Worm (Caenorhabditis elegans) whole organism, L1 larva: ENCODE data around the gene orc-3.
A peak's percentile ranks its signal among the peaks of the same experiment; 100 is the strongest.

ENCODE experiments used
- C16A3.4 ChIP-seq: fragments of 150-350 bp; optimal IDR thresholded peaks from 2 replicates; lab custom pipeline; 2014; ENCODE audit warnings: missing biosample characterization, missing genetic modification characterization
- F16B12.6 ChIP-seq: fragments of 150-350 bp; optimal IDR thresholded peaks from 2 replicates; lab custom pipeline; 2014; ENCODE audit warnings: missing biosample characterization, missing genetic modification characterization
- Y116A8C.19 ChIP-seq: sonication (generic microtip); optimal IDR thresholded peaks from 2 replicates; lab custom pipeline; 2016; ENCODE audit warnings: missing compliant biosample characterization, missing genetic modification characterization, borderline replicate concordance
- alr-1 ChIP-seq: fragments of 200-800 bp; sonication (Bioruptor generic); optimal IDR thresholded peaks from 2 replicates; lab custom pipeline; 2018; ENCODE audit warnings: borderline replicate concordance, mild to moderate bottlenecking, missing genetic modification characterization, missing compliant biosample characterization
- aly-2 ChIP-seq: fragments of 150-350 bp; optimal IDR thresholded peaks from 2 replicates; lab custom pipeline; 2014; ENCODE audit warnings: missing biosample characterization, missing genetic modification characterization
- ama-1 ChIP-seq: fragments of 150-350 bp; optimal IDR thresholded peaks from 2 replicates; lab custom pipeline; 2014
- ceh-8 ChIP-seq: fragments of 200-800 bp; sonication (Bioruptor generic); optimal IDR thresholded peaks from 2 replicates; lab custom pipeline; 2018; ENCODE audit warnings: mild to moderate bottlenecking, missing genetic modification characterization, moderate library complexity, missing compliant biosample characterization
- ces-1 ChIP-seq: fragments of 150-350 bp; optimal IDR thresholded peaks from 2 replicates; lab custom pipeline; 2014; ENCODE audit warnings: missing biosample characterization, missing genetic modification reagents, missing genetic modification characterization
- efl-1 ChIP-seq, 4 experiments: fragments of 150-350 bp; optimal IDR thresholded peaks in 3 of 4; peaks in 1 of 4; 1 replicate in 1 of 4; 2 replicates in 3 of 4; lab custom pipeline; 2014; ENCODE audit warnings: missing biosample characterization in 2 of 4, missing genetic modification characterization in 2 of 4, missing genetic modification reagents in 2 of 4
- efl-3 ChIP-seq: fragments of 200-800 bp; sonication (Bioruptor generic); optimal IDR thresholded peaks from 2 replicates; lab custom pipeline; 2018; ENCODE audit warnings: mild to moderate bottlenecking, missing genetic modification characterization, missing compliant biosample characterization
- elt-2 ChIP-seq: sonication (generic microtip); optimal IDR thresholded peaks from 2 replicates; lab custom pipeline; 2016; ENCODE audit warnings: missing genetic modification characterization, mild to moderate bottlenecking, inconsistent platforms, missing compliant biosample characterization, missing genetic modification reagents
- elt-3 ChIP-seq, 6 experiments: fragments of 150-350 bp in 1 of 6; sonication (generic microtip); optimal IDR thresholded peaks; 2 replicates each; lab custom pipeline; 2017 to 2018; ENCODE audit warnings: missing biosample characterization in 6 of 6, missing genetic modification characterization in 6 of 6, inconsistent platforms in 1 of 6
- ets-5 ChIP-seq: fragments of 200-800 bp; sonication (Bioruptor generic); IDR thresholded peaks from 2 replicates; pipeline ENCODE4 v1.3.6; 2022; ENCODE audit warnings: missing genetic modification characterization, missing compliant biosample characterization
- fkh-8 ChIP-seq: sonication (generic microtip); optimal IDR thresholded peaks from 2 replicates; lab custom pipeline; 2016; ENCODE audit warnings: mild to moderate bottlenecking, missing genetic modification characterization, missing compliant biosample characterization
- grh-1 ChIP-seq: fragments of 200-800 bp; sonication (Bioruptor generic); IDR thresholded peaks from 2 replicates; pipeline ENCODE4 v1.3.6; 2022; ENCODE audit warnings: missing genetic modification reagents, missing genetic modification characterization, missing compliant biosample characterization
- hlh-17 ChIP-seq: fragments of 200-800 bp; sonication (Bioruptor generic); optimal IDR thresholded peaks from 2 replicates; lab custom pipeline; 2018; ENCODE audit warnings: missing genetic modification characterization, mild to moderate bottlenecking, missing compliant biosample characterization, moderate library complexity, borderline replicate concordance
- irx-1 ChIP-seq: sonication (generic microtip); optimal IDR thresholded peaks from 2 replicates; lab custom pipeline; 2016; ENCODE audit warnings: missing genetic modification characterization, missing compliant biosample characterization
- isw-1 ChIP-seq: fragments of 200-800 bp; sonication (Bioruptor generic); IDR thresholded peaks from 2 replicates; pipeline ENCODE4 v1.3.6; 2022; ENCODE audit warnings: missing genetic modification characterization, missing compliant biosample characterization
- jun-1 ChIP-seq: fragments of 150-350 bp; optimal IDR thresholded peaks from 2 replicates; lab custom pipeline; 2014; ENCODE audit warnings: missing biosample characterization, missing genetic modification reagents, missing genetic modification characterization
- lin-13 ChIP-seq: fragments of 150-350 bp; optimal IDR thresholded peaks from 2 replicates; lab custom pipeline; 2014; ENCODE audit warnings: missing biosample characterization, missing genetic modification reagents, missing genetic modification characterization
- lin-14 ChIP-seq: fragments of 200-800 bp; sonication (Bioruptor generic); optimal IDR thresholded peaks from 2 replicates; lab custom pipeline; 2018; ENCODE audit warnings: mild to moderate bottlenecking, missing genetic modification characterization, moderate library complexity, missing compliant biosample characterization
- lin-35 ChIP-seq, 2 experiments: fragments of 150-350 bp; optimal IDR thresholded peaks; 2 replicates each; lab custom pipeline; 2014; ENCODE audit warnings: missing biosample characterization in 2 of 2, missing genetic modification characterization in 2 of 2, missing genetic modification reagents in 2 of 2
- lir-3 ChIP-seq: sonication (generic microtip); optimal IDR thresholded peaks from 2 replicates; lab custom pipeline; 2016; ENCODE audit warnings: mild to moderate bottlenecking, missing genetic modification characterization, moderate library complexity, missing compliant biosample characterization; ENCODE audit not compliant: poor library complexity
- lsy-2 ChIP-seq, 2 experiments: fragments of 150-350 bp; optimal IDR thresholded peaks; 2 replicates each; lab custom pipeline; 2014; ENCODE audit warnings: missing biosample characterization in 2 of 2, missing genetic modification characterization in 2 of 2
- nhr-11 ChIP-seq: fragments of 150-350 bp; optimal IDR thresholded peaks from 2 replicates; lab custom pipeline; 2014; ENCODE audit warnings: missing biosample characterization, missing genetic modification characterization
- nhr-19 ChIP-seq: fragments of 200-800 bp; sonication (Bioruptor generic); conservative IDR thresholded peaks from 2 replicates; pipeline ENCODE4 v1.3.6; 2022; ENCODE audit warnings: missing genetic modification characterization, missing compliant biosample characterization
- nhr-20 ChIP-seq: sonication (generic microtip); optimal IDR thresholded peaks from 2 replicates; lab custom pipeline; 2016; ENCODE audit warnings: mild to moderate bottlenecking, missing genetic modification characterization, missing compliant biosample characterization
- nhr-47 ChIP-seq: sonication (generic microtip); optimal IDR thresholded peaks from 2 replicates; lab custom pipeline; 2016; ENCODE audit warnings: mild to moderate bottlenecking, missing genetic modification characterization, moderate library complexity, missing compliant biosample characterization
- nhr-84 ChIP-seq: sonication (generic microtip); optimal IDR thresholded peaks from 2 replicates; lab custom pipeline; 2017; ENCODE audit warnings: missing biosample characterization, missing genetic modification characterization
- nhr-90 ChIP-seq: sonication (generic microtip); optimal IDR thresholded peaks from 2 replicates; lab custom pipeline; 2016; ENCODE audit warnings: mild to moderate bottlenecking, missing genetic modification characterization, missing compliant biosample characterization; ENCODE audit not compliant: poor library complexity
- pax-3 ChIP-seq: fragments of 200-800 bp; sonication (Bioruptor generic); optimal IDR thresholded peaks from 2 replicates; lab custom pipeline; 2018; ENCODE audit warnings: mild to moderate bottlenecking, missing genetic modification characterization, moderate library complexity, missing compliant biosample characterization
- pqm-1 ChIP-seq: sonication (generic microtip); optimal IDR thresholded peaks from 3 replicates; lab custom pipeline; 2017; ENCODE audit warnings: missing biosample characterization, missing genetic modification characterization
- rnt-1 ChIP-seq: sonication (generic microtip); optimal IDR thresholded peaks from 2 replicates; lab custom pipeline; 2016; ENCODE audit warnings: mild to moderate bottlenecking, missing genetic modification characterization, moderate library complexity, missing compliant biosample characterization
- skn-1 ChIP-seq: fragments of 150-350 bp; optimal IDR thresholded peaks from 2 replicates; lab custom pipeline; 2014; ENCODE audit warnings: missing biosample characterization, missing genetic modification characterization
- sptf-1 ChIP-seq: fragments of 150-350 bp; optimal IDR thresholded peaks from 2 replicates; lab custom pipeline; 2014; ENCODE audit warnings: missing biosample characterization, missing genetic modification characterization
- tbx-2 ChIP-seq: sonication (generic microtip); optimal IDR thresholded peaks from 2 replicates; lab custom pipeline; 2016; ENCODE audit warnings: missing genetic modification characterization, missing compliant biosample characterization
- tlp-1 ChIP-seq: fragments of 150-350 bp; optimal IDR thresholded peaks from 2 replicates; lab custom pipeline; 2014; ENCODE audit warnings: missing biosample characterization, missing genetic modification characterization
- unc-130 ChIP-seq: fragments of 150-350 bp; optimal IDR thresholded peaks from 2 replicates; lab custom pipeline; 2017; ENCODE audit warnings: missing biosample characterization, missing genetic modification characterization, inconsistent platforms
- unc-62 ChIP-seq: fragments of 150-350 bp; optimal IDR thresholded peaks from 2 replicates; lab custom pipeline; 2014; ENCODE audit warnings: missing biosample characterization, missing genetic modification reagents, missing genetic modification characterization
- unc-86 ChIP-seq: sonication (generic microtip); optimal IDR thresholded peaks from 2 replicates; lab custom pipeline; 2016; ENCODE audit warnings: missing genetic modification characterization, missing compliant biosample characterization
- vab-15 ChIP-seq: sonication (generic microtip); optimal IDR thresholded peaks from 2 replicates; lab custom pipeline; 2017; ENCODE audit warnings: missing genotype, mild to moderate bottlenecking, missing genetic modification characterization, missing compliant biosample characterization
- xbp-1 ChIP-seq: sonication (generic microtip); optimal IDR thresholded peaks from 2 replicates; lab custom pipeline; 2016; ENCODE audit warnings: missing genetic modification characterization, missing compliant biosample characterization
- zag-1 ChIP-seq: fragments of 150-350 bp; optimal IDR thresholded peaks from 2 replicates; lab custom pipeline; 2014; ENCODE audit warnings: missing biosample characterization, missing genetic modification characterization
- ztf-11 ChIP-seq, 2 experiments: sonication (generic microtip); optimal IDR thresholded peaks; 2 replicates each; lab custom pipeline; 2016 to 2017; ENCODE audit warnings: missing genetic modification characterization in 2 of 2, missing biosample characterization in 1 of 2, missing compliant biosample characterization in 1 of 2
- ztf-4 ChIP-seq: fragments of 150-350 bp; optimal IDR thresholded peaks from 2 replicates; lab custom pipeline; 2014; ENCODE audit warnings: missing biosample characterization, missing genetic modification characterization

The orc-3 gene

ce11 chrIII:1214121-1214673 is 6.3 kb downstream of the orc-3 start:
- TF ChIP-seq grh-1 (GFP tag; lab: Robert Waterston, UW) (no peak), Y116A8C.19 (no peak), ceh-8 (GFP tag; lab: Kevin White, UChicago) (no peak), nhr-90 (tag; lab: Kevin White, UChicago) (no peak)

ce11 chrIII:1214680-1215079 is 6.7 kb downstream of the orc-3 start, which contains the start of gene Y119D3B.21:
TSS of gene Y119D3B.21 (plus strand) at chrIII:1215000.
- TF ChIP-seq efl-1 (optimal IDR thresholded peaks at IDR 0.05; lab: Kevin White, UChicago): no peak
- peak in 1 of 2 experiments; percentile 74 for TF ChIP-seq efl-1 (GFP tag; optimal IDR thresholded peaks at IDR 0.05 in 1 of 2; lab: Kevin White, UChicago)
- TF ChIP-seq ama-1: peak; percentile 31
- peak; percentile 87 for TF ChIP-seq elt-2 (tag; lab: Kevin White, UChicago)
- no peak for TF ChIP-seq lir-3
- peak in 1 of 2 experiments; percentile 31 for TF ChIP-seq lin-35 (GFP tag; optimal IDR thresholded peaks at IDR 0.05; lab: Kevin White, UChicago)
- TF ChIP-seq nhr-90 (tag; lab: Kevin White, UChicago): no peak
- no peak for TF ChIP-seq nhr-20
- TF ChIP-seq, all 84 proteins: peak for 4

ce11 chrIII:1216096-1216495 is 8.2 kb downstream of the orc-3 start:
- TF ChIP-seq tlp-1 (tag; lab: Kevin White, UChicago) (no peak), nhr-19 (GFP tag; lab: Robert Waterston, UW) (no peak), irx-1 (tag; lab: Kevin White, UChicago) (no peak), rnt-1 (tag; lab: Kevin White, UChicago) (no peak), nhr-47 (no peak), isw-1 (no peak), lin-13 (GFP tag; lab: Kevin White, UChicago) (no peak), elt-3 (tag; optimal IDR thresholded peaks at IDR 0.05; lab: Kevin White, UChicago) (no peak), nhr-84 (tag; lab: Kevin White, UChicago) (no peak), unc-130 (tag; lab: Kevin White, UChicago) (no peak), lsy-2 (tag; optimal IDR thresholded peaks at IDR 0.05; lab: Kevin White, UChicago) (no peak), pqm-1 (no peak), nhr-11 (tag; lab: Kevin White, UChicago) (no peak), grh-1 (GFP tag; lab: Robert Waterston, UW) (no peak)

ce11 chrIII:1218221-1218620 is 10.3 kb downstream of the orc-3 start:
- TF ChIP-seq pqm-1 (no peak), tbx-2 (tag; lab: Kevin White, UChicago) (no peak), ets-5 (no peak), tlp-1 (tag; lab: Kevin White, UChicago) (no peak), hlh-17 (GFP tag; lab: Kevin White, UChicago) (no peak), pax-3 (tag; lab: Kevin White, UChicago) (no peak), nhr-84 (tag; lab: Kevin White, UChicago) (no peak), lin-14 (GFP tag; lab: Kevin White, UChicago) (no peak), F16B12.6 (no peak), ztf-4 (tag; lab: Kevin White, UChicago) (no peak), skn-1 (tag; lab: Kevin White, UChicago) (no peak), zag-1 (tag; lab: Kevin White, UChicago) (no peak), efl-3 (GFP tag; lab: Kevin White, UChicago) (no peak), ztf-11 (tag; optimal IDR thresholded peaks at IDR 0.05; lab: Kevin White, UChicago) (no peak), aly-2 (tag; lab: Kevin White, UChicago) (no peak), C16A3.4 (tag; lab: Kevin White, UChicago) (no peak), unc-86 (no peak), elt-3 (tag; optimal IDR thresholded peaks at IDR 0.05; lab: Kevin White, UChicago) (no peak), nhr-19 (GFP tag; lab: Robert Waterston, UW) (no peak), vab-15 (tag; lab: Kevin White, UChicago) (no peak), fkh-8 (tag; lab: Kevin White, UChicago) (no peak), nhr-11 (tag; lab: Kevin White, UChicago) (no peak), lin-35 (GFP tag; optimal IDR thresholded peaks at IDR 0.05; lab: Kevin White, UChicago) (peak in 1 of 2 experiments; percentile 11), alr-1 (tag; lab: Kevin White, UChicago) (no peak), jun-1 (tag; lab: Kevin White, UChicago) (no peak), unc-62 (GFP tag; lab: Kevin White, UChicago) (no peak), irx-1 (tag; lab: Kevin White, UChicago) (no peak), xbp-1 (no peak), nhr-90 (tag; lab: Kevin White, UChicago) (peak; percentile 24), sptf-1 (tag; lab: Kevin White, UChicago) (no peak), Y116A8C.19 (no peak), ces-1 (no peak)
